Worm (Caenorhabditis elegans) whole organism, L4 larva: ENCODE results near the gene xrn-2.

Experiments
- ZK546.5 ChIP-seq, 2 experiments: sonication (generic microtip); optimal IDR thresholded peaks; 2 replicates each; lab custom pipeline; 2017; ENCODE audit warnings: missing biosample characterization in 2 of 2, missing genetic modification characterization in 2 of 2
- aly-2 ChIP-seq: sonication (generic microtip); optimal IDR thresholded peaks from 2 replicates; lab custom pipeline; 2018; ENCODE audit warnings: missing biosample characterization, missing genetic modification characterization
- egl-27 ChIP-seq: sonication (generic microtip); optimal IDR thresholded peaks from 3 replicates; lab custom pipeline; 2017; ENCODE audit warnings: missing biosample characterization, missing genetic modification reagents, missing genetic modification characterization
- jun-1 ChIP-seq: fragments of 150-350 bp; optimal IDR thresholded peaks from 2 replicates; lab custom pipeline; 2014; ENCODE audit warnings: missing biosample characterization, missing genetic modification reagents, missing genetic modification characterization
- lin-39 ChIP-seq: fragments of 150-350 bp; optimal IDR thresholded peaks from 2 replicates; lab custom pipeline; 2014; ENCODE audit warnings: missing biosample characterization, missing genetic modification reagents, missing genetic modification characterization
- lsy-2 ChIP-seq, 2 experiments: fragments of 150-350 bp in 1 of 2; sonication (generic microtip) in 1 of 2; optimal IDR thresholded peaks; 2 replicates each; lab custom pipeline; 2014 to 2017; ENCODE audit warnings: missing biosample characterization in 2 of 2, missing genetic modification characterization in 2 of 2
- nhr-10 ChIP-seq: fragments of 150-350 bp; optimal IDR thresholded peaks from 2 replicates; lab custom pipeline; 2014; ENCODE audit warnings: missing biosample characterization, missing genetic modification characterization
- nhr-76 ChIP-seq: fragments of 150-350 bp; optimal IDR thresholded peaks from 2 replicates; lab custom pipeline; 2014; ENCODE audit warnings: missing biosample characterization, missing genetic modification characterization
- pqm-1 ChIP-seq: sonication (generic microtip); optimal IDR thresholded peaks from 2 replicates; lab custom pipeline; 2017; ENCODE audit warnings: missing biosample characterization, missing genetic modification characterization
- sdz-12 ChIP-seq: fragments of 200-800 bp; sonication (Bioruptor generic); optimal IDR thresholded peaks from 2 replicates; lab custom pipeline; 2018; ENCODE audit warnings: mild to moderate bottlenecking, missing genetic modification characterization, missing compliant biosample characterization

- no peak for TF ChIP-seq jun-1 (tag; lab: Kevin White, UChicago)
- TF ChIP-seq nhr-76 (tag; lab: Kevin White, UChicago), result no peak
- TF ChIP-seq ZK546.5 (tag; optimal IDR thresholded peaks at IDR 0.05; lab: Kevin White, UChicago), result no peak
- TF ChIP-seq lsy-2 (tag; optimal IDR thresholded peaks at IDR 0.05; lab: Kevin White, UChicago), result no peak
- TF ChIP-seq nhr-10 (tag; lab: Kevin White, UChicago), result no peak
- no peak for TF ChIP-seq lin-39 (tag; lab: Kevin White, UChicago)
- TF ChIP-seq sdz-12 (GFP tag; lab: Kevin White, UChicago), result no peak
- no peak for TF ChIP-seq egl-27 (tag; lab: Kevin White, UChicago)
- TF ChIP-seq aly-2 (tag; lab: Kevin White, UChicago), result no peak
- no peak for TF ChIP-seq pqm-1 (tag; lab: Kevin White, UChicago)
Measured at ce11 chrII:14137538-14137937, 18.0 kb upstream of the xrn-2 start, which contains the start of gene K09E4.1.
